Worm (Caenorhabditis elegans) whole organism, L4/young adult: ENCODE measurements around the gene C27D9.1.

ENCODE experiments used
- W03F9.2 ChIP-seq: fragments of 150-350 bp; optimal IDR thresholded peaks from 2 replicates; lab custom pipeline; 2014; ENCODE audit warnings: missing biosample characterization, missing genetic modification characterization
- dao-5 ChIP-seq: sonication (generic microtip); optimal IDR thresholded peaks from 2 replicates; lab custom pipeline; 2016; ENCODE audit warnings: missing genotype, missing genetic modification characterization, moderate library complexity, missing compliant biosample characterization

DNA sequence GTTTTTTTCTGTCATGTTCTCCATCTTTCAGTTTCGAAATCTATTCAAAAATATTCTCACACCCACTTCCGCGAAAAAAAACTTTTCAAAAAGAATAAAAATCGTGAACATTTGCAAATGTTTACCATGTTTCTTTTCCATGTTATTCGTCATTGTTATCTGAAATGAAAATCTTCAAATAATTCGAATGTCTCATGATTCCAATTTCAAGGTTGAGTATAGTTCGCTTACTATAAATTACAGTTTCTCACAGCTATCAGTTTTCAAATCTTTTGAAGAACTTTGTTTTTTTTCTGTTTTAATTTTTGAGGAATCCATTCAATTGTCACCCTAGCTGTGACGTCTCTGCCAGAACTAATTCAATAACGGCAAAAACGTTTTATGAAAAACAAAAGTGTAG is 6.6 kb downstream of the C27D9.1 start:
- no peak for TF ChIP-seq W03F9.2 (tag; lab: Kevin White, UChicago)
- no peak for TF ChIP-seq dao-5 (tag; lab: Kevin White, UChicago)
